Fruit fly (Drosophila melanogaster) whole organism: ENCODE results near the gene Irbp.

Source experiments
- CG8478 ChIP-seq: fragments of >200 bp; optimal IDR thresholded peaks from 2 replicates; lab custom pipeline; 2018; ENCODE audit warnings: inconsistent platforms
- Dll ChIP-seq: fragments of >200 bp; optimal IDR thresholded peaks from 2 replicates; lab custom pipeline; 2017
- EcR ChIP-seq, 2 experiments: fragments of >200 bp; optimal IDR thresholded peaks; 2 replicates each; lab custom pipeline; 2017; ENCODE audit warnings: missing biosample characterization in 2 of 2, missing genetic modification characterization in 2 of 2, missing genetic modification reagents in 2 of 2
- pan ChIP-seq: fragments of >200 bp; optimal IDR thresholded peaks from 2 replicates; lab custom pipeline; 2017
- psq ChIP-seq: fragments of >200 bp; optimal IDR thresholded peaks from 2 replicates; lab custom pipeline; 2017
- usp ChIP-seq: fragments of >200 bp; optimal IDR thresholded peaks from 2 replicates; lab custom pipeline; 2017; ENCODE audit warnings: missing biosample characterization, missing genetic modification characterization, mixed read lengths

Gene Irbp

dm6 chr3R:11437528-11437927 is 27.7 kb downstream of the Irbp start, which contains the start of gene CG17230:
Gene CG17230, plus strand, starts transcription at chr3R:11437785.
- TF ChIP-seq usp (GFP tag; lab: Kevin White, UChicago) (no peak), Dll (lab: Kevin White, UChicago) (no peak), psq (no peak), EcR (GFP tag; optimal IDR thresholded peaks at IDR 0.05; lab: Kevin White, UChicago) (no peak), CG8478 (lab: Kevin White, UChicago) (no peak), pan (lab: Kevin White, UChicago) (no peak)

DNA sequence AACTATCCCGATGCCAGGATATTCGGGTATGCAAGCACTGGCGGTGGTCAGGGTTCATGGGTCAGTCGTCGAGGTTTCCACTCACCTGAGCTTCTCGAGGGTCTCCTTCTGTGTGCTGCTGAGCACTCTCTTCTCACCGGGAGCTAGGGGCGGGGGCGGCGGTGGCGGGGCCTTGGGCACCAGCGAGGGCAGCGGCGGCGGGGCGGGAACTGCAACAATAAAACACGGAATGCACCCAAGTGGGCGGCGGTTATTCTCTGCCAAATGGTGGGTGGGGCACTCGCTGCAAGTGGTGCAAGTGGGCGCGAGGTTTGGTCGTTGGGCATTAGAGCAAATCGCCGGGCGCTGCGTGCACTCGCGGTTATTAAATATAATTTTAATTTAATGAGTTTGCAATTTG is 31.2 kb downstream of the Irbp start:
- TF ChIP-seq pan (lab: Kevin White, UChicago) (no peak), CG8478 (lab: Kevin White, UChicago) (no peak), psq (no peak), Dll (lab: Kevin White, UChicago) (no peak), EcR (GFP tag; optimal IDR thresholded peaks at IDR 0.05; lab: Kevin White, UChicago) (no peak), usp (GFP tag; lab: Kevin White, UChicago) (no peak)

DNA sequence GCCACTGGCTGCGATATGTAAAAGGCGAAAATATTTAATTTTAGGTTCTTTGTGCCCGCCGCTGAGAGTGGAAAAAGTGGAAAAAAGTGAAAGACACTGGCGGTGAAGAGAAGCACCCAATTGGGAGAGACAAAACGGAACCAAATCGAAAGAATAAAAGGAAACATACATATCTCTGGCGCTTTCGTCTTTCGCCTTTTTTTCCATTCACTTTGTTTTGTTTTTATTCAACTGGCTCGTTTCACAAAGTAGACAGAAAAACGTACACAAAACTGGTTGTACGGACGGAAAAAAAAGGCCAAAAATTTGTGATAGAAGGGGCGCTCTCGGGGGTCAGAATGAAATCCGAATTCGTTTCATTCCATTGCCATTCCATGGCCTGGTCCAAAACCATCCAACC is 39.8 kb downstream of the Irbp start:
- TF ChIP-seq EcR (GFP tag; optimal IDR thresholded peaks at IDR 0.05; lab: Kevin White, UChicago) (no peak), pan (lab: Kevin White, UChicago) (no peak), Dll (lab: Kevin White, UChicago) (no peak), psq (no peak), usp (GFP tag; lab: Kevin White, UChicago) (no peak), CG8478 (lab: Kevin White, UChicago) (no peak)

DNA sequence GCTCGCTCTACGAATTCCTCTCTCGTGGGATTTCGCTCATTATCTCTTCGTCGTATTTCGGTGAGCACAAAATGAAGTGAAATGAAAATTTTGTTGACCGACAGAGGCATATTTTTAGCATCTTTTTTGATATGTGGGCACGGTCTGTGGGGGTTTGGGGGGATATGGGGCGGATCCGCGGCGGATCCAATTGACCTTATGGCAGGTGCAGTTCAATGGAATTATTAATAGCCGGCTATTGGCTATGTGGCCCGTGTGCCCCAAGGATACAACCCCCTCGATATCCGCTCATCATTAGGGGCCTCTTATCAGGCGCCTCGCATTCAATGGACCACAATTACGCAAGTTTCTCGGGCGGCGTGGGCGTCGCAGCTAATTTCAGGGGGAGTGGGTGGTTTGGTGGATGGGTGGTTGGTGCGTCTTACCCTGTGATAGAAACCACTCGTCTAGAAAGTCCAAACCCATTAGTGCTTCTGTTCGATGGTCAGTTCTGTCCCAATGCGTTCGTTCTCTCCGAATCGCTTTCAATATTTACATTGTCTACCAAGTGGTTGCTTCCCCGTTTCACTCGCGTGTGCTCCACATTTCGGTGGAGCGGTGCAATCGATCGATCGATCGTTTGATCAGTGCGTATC is 41.5 kb downstream of the Irbp start, which contains the start of gene sals:
sals (minus strand) TSS at position 585 of the 635 bp plus-strand sequence.
- TF ChIP-seq usp (GFP tag; lab: Kevin White, UChicago) (no peak), psq (no peak), pan (lab: Kevin White, UChicago) (no peak), Dll (lab: Kevin White, UChicago) (no peak), CG8478 (lab: Kevin White, UChicago) (no peak), EcR (GFP tag; optimal IDR thresholded peaks at IDR 0.05; lab: Kevin White, UChicago) (no peak)

- TF ChIP-seq pan (lab: Kevin White, UChicago) (no peak), CG8478 (lab: Kevin White, UChicago) (no peak), Dll (lab: Kevin White, UChicago) (no peak), EcR (GFP tag; optimal IDR thresholded peaks at IDR 0.05; lab: Kevin White, UChicago) (no peak), usp (GFP tag; lab: Kevin White, UChicago) (no peak), psq (no peak)
Observed at dm6 chr3R:11452041-11452440, 42.2 kb downstream of the Irbp start.

dm6 chr3R:11454210-11454904 is 44.5 kb downstream of the Irbp start:
- TF ChIP-seq psq = no peak

dm6 chr3R:11456539-11456938 is 46.7 kb downstream of the Irbp start:
- no peak for TF ChIP-seq pan (lab: Kevin White, UChicago)
- TF ChIP-seq EcR (GFP tag; optimal IDR thresholded peaks at IDR 0.05; lab: Kevin White, UChicago) = no peak
- no peak for TF ChIP-seq psq
- no peak for TF ChIP-seq Dll (lab: Kevin White, UChicago)
- no peak for TF ChIP-seq usp (GFP tag; lab: Kevin White, UChicago)
- no peak for TF ChIP-seq CG8478 (lab: Kevin White, UChicago)

DNA sequence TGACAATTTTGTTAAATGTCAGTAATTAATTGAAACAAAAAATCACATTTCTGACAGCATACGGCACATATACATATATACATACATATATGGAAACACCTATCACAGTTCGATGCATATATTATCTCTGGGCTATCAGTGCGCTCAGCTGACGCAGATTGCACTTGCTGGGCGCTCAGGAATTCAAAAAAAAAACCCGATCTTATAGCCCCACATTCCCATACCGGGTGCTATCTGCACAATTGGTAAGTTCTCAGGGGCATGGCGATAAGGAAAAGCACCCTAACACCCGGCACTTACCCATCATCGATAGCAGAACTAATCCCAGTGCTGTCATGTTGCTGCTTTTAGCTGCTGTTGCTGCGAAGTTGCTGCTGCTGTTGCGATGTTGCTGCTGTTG is 47.4 kb downstream of the Irbp start:
- TF ChIP-seq pan (lab: Kevin White, UChicago) (no peak), EcR (GFP tag; optimal IDR thresholded peaks at IDR 0.05; lab: Kevin White, UChicago) (no peak), Dll (lab: Kevin White, UChicago) (no peak), psq (no peak), usp (GFP tag; lab: Kevin White, UChicago) (no peak), CG8478 (lab: Kevin White, UChicago) (no peak)

DNA sequence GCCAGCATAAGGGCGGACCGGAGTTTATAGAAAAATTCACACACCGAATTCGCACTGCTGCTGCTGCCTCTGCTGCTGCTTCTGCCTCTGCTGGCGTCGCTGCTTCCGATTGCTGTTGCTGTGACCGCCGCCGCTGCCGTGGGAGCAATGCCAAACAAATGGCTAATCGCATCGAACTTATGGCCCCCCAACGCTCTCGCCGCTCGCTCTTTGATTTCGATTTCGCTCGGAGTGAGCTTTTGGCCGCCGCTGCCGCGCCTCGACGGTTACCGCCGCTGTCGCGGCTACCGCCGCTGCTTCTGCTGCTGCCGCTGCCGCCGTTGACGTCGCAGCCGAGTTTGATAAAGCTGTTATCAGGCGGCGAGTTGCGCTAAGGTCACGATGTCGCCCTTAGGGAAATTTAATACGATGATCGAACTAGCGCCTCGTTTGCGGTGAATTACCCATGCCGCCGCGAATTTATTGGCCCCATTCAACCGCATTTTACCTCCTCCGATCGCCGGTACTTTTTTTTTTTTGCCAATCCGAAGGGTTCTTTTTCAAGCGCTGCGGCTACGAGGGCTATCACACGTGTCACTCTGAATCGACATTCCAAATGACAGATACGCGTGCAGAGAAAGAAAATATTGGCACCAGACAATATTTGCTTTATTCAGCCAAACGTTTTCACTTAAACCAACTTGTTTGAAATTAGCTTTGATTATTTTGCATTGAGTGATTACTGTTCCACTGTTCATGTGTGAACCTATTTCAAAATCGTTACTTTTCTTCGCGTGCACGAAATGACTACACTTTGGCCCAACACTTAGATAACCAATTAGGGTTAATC is 48.4 kb downstream of the Irbp start:
- no peak for TF ChIP-seq psq
- TF ChIP-seq Dll (lab: Kevin White, UChicago) = no peak
- TF ChIP-seq EcR (GFP tag; optimal IDR thresholded peaks at IDR 0.05; lab: Kevin White, UChicago) = no peak

DNA sequence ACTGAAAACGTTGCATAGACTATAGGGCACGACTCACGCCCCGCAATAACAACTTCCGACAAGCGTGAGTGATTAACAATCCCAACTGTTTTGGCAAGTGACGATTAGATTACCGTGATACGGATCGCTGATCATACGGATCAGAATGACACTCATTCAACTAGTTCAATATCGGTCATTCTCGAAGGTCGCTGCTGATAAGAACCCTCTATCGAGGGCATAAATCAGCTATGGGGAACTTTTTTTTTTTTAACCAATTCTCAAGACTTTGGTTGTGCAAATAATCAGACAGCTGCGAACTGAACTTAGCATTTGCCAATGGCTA is 49.0 kb downstream of the Irbp start:
- TF ChIP-seq usp (GFP tag; lab: Kevin White, UChicago) (no peak), pan (lab: Kevin White, UChicago) (no peak), EcR (GFP tag; optimal IDR thresholded peaks at IDR 0.05; lab: Kevin White, UChicago) (no peak), CG8478 (lab: Kevin White, UChicago) (no peak), Dll (lab: Kevin White, UChicago) (no peak), psq (no peak)

DNA sequence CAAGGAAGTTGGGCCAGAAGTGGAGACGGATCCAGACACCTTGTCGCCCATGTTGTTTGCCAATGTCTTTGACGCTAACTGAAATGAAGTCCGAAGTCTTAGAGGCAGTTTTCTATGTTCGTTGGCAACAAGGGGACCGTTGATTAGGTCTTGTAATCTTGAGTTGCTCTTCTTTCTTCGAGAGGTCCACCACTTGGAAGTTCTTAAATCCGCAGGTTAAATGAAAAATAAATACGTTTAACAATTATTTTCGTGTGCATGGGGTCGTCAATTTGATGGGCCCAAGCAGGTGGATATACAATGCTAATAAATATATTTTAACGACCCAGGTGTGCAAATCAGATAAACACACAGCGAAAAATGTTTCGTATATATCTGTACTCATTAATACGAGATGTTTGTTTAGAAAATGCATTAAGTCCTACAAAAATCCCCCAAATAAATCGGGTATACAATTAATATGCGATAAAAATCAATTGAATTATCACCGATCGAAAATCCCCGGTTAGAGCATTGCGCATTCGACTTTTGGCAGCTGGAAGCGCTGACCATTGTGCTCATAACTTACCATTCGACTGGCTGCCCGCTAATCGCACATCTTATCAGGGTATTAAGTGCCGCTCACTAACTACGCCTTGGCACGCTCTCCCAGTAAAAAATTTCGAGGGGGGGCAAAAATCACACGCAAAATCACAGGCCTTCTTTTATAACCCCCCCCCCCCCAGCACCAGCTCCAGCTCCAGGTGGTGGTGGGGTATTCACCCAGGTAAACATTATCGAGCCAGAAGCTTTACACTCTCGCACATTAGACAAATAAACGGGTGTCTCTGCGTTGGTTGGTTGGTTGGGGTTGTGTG is 50.9 kb downstream of the Irbp start, which contains the start of gene PGRP-LB:
PGRP-LB (minus strand) TSS at position 51 of the 857 bp plus-strand sequence.
- TF ChIP-seq CG8478 (lab: Kevin White, UChicago) (no peak), pan (lab: Kevin White, UChicago) (no peak), EcR (GFP tag; optimal IDR thresholded peaks at IDR 0.05; lab: Kevin White, UChicago) (no peak), psq (no peak)
